Fruit fly (Drosophila melanogaster) whole organism, prepupa: ENCODE data around the gene CG42238.
A peak's percentile ranks its signal among the peaks of the same experiment; 100 is the strongest.

ENCODE experiments used
- Blimp-1 ChIP-seq: fragments of 200-800 bp; sonication (Bioruptor generic); optimal IDR thresholded peaks from 3 replicates; lab custom pipeline; 2017; ENCODE audit warnings: missing biosample characterization, missing genetic modification characterization, mild to moderate bottlenecking, moderate library complexity, missing genetic modification reagents
- CG10631 ChIP-seq: fragments of 200-800 bp; sonication (Bioruptor generic); optimal IDR thresholded peaks from 2 replicates; lab custom pipeline; 2016; ENCODE audit warnings: missing biosample characterization, missing genetic modification characterization
- CG10669 ChIP-seq: fragments of 200-800 bp; sonication (Bioruptor generic); optimal IDR thresholded peaks from 3 replicates; lab custom pipeline; 2018; ENCODE audit warnings: missing biosample characterization, mild to moderate bottlenecking, missing genetic modification characterization, moderate library complexity
- CG11294 ChIP-seq: fragments of 200-800 bp; sonication (Bioruptor generic); IDR thresholded peaks from 2 replicates; pipeline ENCODE4 v1.3.6; 2022; ENCODE audit warnings: missing biosample characterization, missing genetic modification characterization
- CG11902 ChIP-seq: fragments of 200-800 bp; sonication (Bioruptor generic); optimal IDR thresholded peaks from 3 replicates; lab custom pipeline; 2016; ENCODE audit warnings: missing biosample characterization, missing genetic modification characterization
- CG15336 ChIP-seq: fragments of 200-800 bp; sonication (Bioruptor generic); IDR thresholded peaks from 2 replicates; pipeline ENCODE4 v1.3.6; 2022; ENCODE audit warnings: missing biosample characterization, missing genetic modification characterization
- CG1621 ChIP-seq: fragments of 200-800 bp; sonication (Bioruptor generic); optimal IDR thresholded peaks from 3 replicates; lab custom pipeline; 2018; ENCODE audit warnings: missing biosample characterization, mild to moderate bottlenecking, missing genetic modification characterization
- CG16779 ChIP-seq: fragments of 200-800 bp; sonication (Bioruptor generic); optimal IDR thresholded peaks from 3 replicates; lab custom pipeline; 2017; ENCODE audit warnings: missing biosample characterization, mild to moderate bottlenecking, missing genetic modification characterization
- CG3032 ChIP-seq: fragments of 200-800 bp; optimal IDR thresholded peaks from 2 replicates; lab custom pipeline; 2019; ENCODE audit warnings: missing biosample characterization, mild to moderate bottlenecking, missing genetic modification characterization, moderate library complexity
- CG31627 ChIP-seq: fragments of 200-800 bp; sonication (Bioruptor generic); optimal IDR thresholded peaks from 3 replicates; lab custom pipeline; 2016; ENCODE audit warnings: missing biosample characterization, missing genetic modification characterization
- CG32006 ChIP-seq: fragments of 200-800 bp; sonication (Bioruptor generic); optimal IDR thresholded peaks from 3 replicates; lab custom pipeline; 2017; ENCODE audit warnings: missing biosample characterization, mild to moderate bottlenecking, missing genetic modification characterization
- CG34406 ChIP-seq: fragments of 200-800 bp; sonication (Bioruptor generic); optimal IDR thresholded peaks from 3 replicates; lab custom pipeline; 2016; ENCODE audit warnings: missing biosample characterization, missing genetic modification characterization
- CG3919 ChIP-seq: fragments of 200-800 bp; sonication (Bioruptor generic); optimal IDR thresholded peaks from 3 replicates; lab custom pipeline; 2016; ENCODE audit warnings: missing biosample characterization, missing genetic modification characterization
- CG4318 ChIP-seq: fragments of 200-800 bp; sonication (Bioruptor generic); optimal IDR thresholded peaks from 3 replicates; lab custom pipeline; 2017; ENCODE audit warnings: missing biosample characterization, mild to moderate bottlenecking, missing genetic modification characterization
- CG6276 ChIP-seq: fragments of 200-800 bp; sonication (Bioruptor generic); optimal IDR thresholded peaks from 2 replicates; lab custom pipeline; 2017; ENCODE audit warnings: missing biosample characterization, mild to moderate bottlenecking, missing genetic modification characterization
- CG6808 ChIP-seq: fragments of 200-800 bp; sonication (Bioruptor generic); optimal IDR thresholded peaks from 3 replicates; lab custom pipeline; 2017; ENCODE audit warnings: missing biosample characterization, missing genetic modification characterization, mild to moderate bottlenecking, moderate library complexity, missing genetic modification reagents
- CG7368 ChIP-seq: fragments of 200-800 bp; sonication (Bioruptor generic); optimal IDR thresholded peaks from 3 replicates; lab custom pipeline; 2016; ENCODE audit warnings: missing biosample characterization, missing genetic modification characterization
- CG8119 ChIP-seq: fragments of 200-800 bp; sonication (Bioruptor generic); IDR thresholded peaks from 3 replicates; pipeline ENCODE4 v1.3.6; 2022; ENCODE audit warnings: missing biosample characterization, missing genetic modification characterization
- CG8319 ChIP-seq: fragments of 200-800 bp; sonication (Bioruptor generic); optimal IDR thresholded peaks from 3 replicates; lab custom pipeline; 2016; ENCODE audit warnings: missing biosample characterization, missing genetic modification characterization
- CG8632 ChIP-seq: fragments of 200-800 bp; sonication (Bioruptor generic); optimal IDR thresholded peaks from 3 replicates; lab custom pipeline; 2016; ENCODE audit warnings: missing biosample characterization, missing genetic modification characterization
- Eip75B ChIP-seq: fragments of 200-800 bp; sonication (Bioruptor generic); optimal IDR thresholded peaks from 3 replicates; lab custom pipeline; 2016; ENCODE audit warnings: missing biosample characterization, missing genetic modification characterization
- Eip78C ChIP-seq: fragments of 200-800 bp; sonication (Bioruptor generic); peaks from one replicate; lab custom pipeline; 2016; ENCODE audit warnings: missing biosample characterization, missing genetic modification characterization
- Ets21C ChIP-seq: fragments of 200-800 bp; sonication (Bioruptor generic); optimal IDR thresholded peaks from 3 replicates; lab custom pipeline; 2016; ENCODE audit warnings: missing biosample characterization, missing genetic modification characterization
- Ets96B ChIP-seq: fragments of 200-800 bp; optimal IDR thresholded peaks from 2 replicates; lab custom pipeline; 2019; ENCODE audit warnings: missing biosample characterization, mild to moderate bottlenecking, missing genetic modification characterization, moderate library complexity
- Gug ChIP-seq: fragments of 200-800 bp; sonication (Bioruptor generic); IDR thresholded peaks from 2 replicates; pipeline ENCODE4 v1.3.6; 2022; ENCODE audit warnings: missing biosample characterization, missing genetic modification characterization
- Hr38 ChIP-seq: sonication (Bioruptor generic); optimal IDR thresholded peaks from 2 replicates; lab custom pipeline; 2016; ENCODE audit warnings: missing biosample characterization, missing genetic modification characterization
- Hr39 ChIP-seq: fragments of 200-800 bp; sonication (Bioruptor generic); optimal IDR thresholded peaks from 2 replicates; lab custom pipeline; 2016; ENCODE audit warnings: missing biosample characterization, missing genetic modification characterization
- Hr4 ChIP-seq: fragments of 200-800 bp; sonication (Bioruptor generic); optimal IDR thresholded peaks from 3 replicates; lab custom pipeline; 2016; ENCODE audit warnings: missing biosample characterization, missing genetic modification characterization
- Lpt ChIP-seq: fragments of 200-800 bp; sonication (Bioruptor generic); optimal IDR thresholded peaks from 3 replicates; lab custom pipeline; 2016; ENCODE audit warnings: missing biosample characterization, missing genetic modification characterization
- OdsH ChIP-seq: fragments of 200-800 bp; sonication (Bioruptor generic); optimal IDR thresholded peaks from 3 replicates; lab custom pipeline; 2016; ENCODE audit warnings: missing biosample characterization, missing genetic modification characterization
- Smox ChIP-seq: fragments of 200-800 bp; sonication (Bioruptor generic); optimal IDR thresholded peaks from 3 replicates; lab custom pipeline; 2016; ENCODE audit warnings: missing biosample characterization, missing genetic modification characterization
- Sox102F ChIP-seq: fragments of 200-800 bp; sonication (Bioruptor generic); optimal IDR thresholded peaks from 2 replicates; lab custom pipeline; 2016; ENCODE audit warnings: missing biosample characterization, mild to moderate bottlenecking, missing genetic modification characterization
- Sox14 ChIP-seq: fragments of 200-800 bp; sonication (Bioruptor generic); optimal IDR thresholded peaks from 3 replicates; lab custom pipeline; 2016; ENCODE audit warnings: missing biosample characterization, missing genetic modification characterization
- achi ChIP-seq: fragments of 200-800 bp; sonication (Bioruptor generic); optimal IDR thresholded peaks from 3 replicates; lab custom pipeline; 2016; ENCODE audit warnings: missing biosample characterization, missing genetic modification characterization
- cyc ChIP-seq: fragments of 200-800 bp; sonication (Bioruptor generic); optimal IDR thresholded peaks from 3 replicates; lab custom pipeline; 2016; ENCODE audit warnings: missing biosample characterization, missing genetic modification characterization
- dac ChIP-seq: fragments of 200-800 bp; sonication (Bioruptor generic); optimal IDR thresholded peaks from 2 replicates; lab custom pipeline; 2017; ENCODE audit warnings: missing biosample characterization, mild to moderate bottlenecking, missing genetic modification characterization
- dsx ChIP-seq: fragments of 200-800 bp; optimal IDR thresholded peaks from 3 replicates; lab custom pipeline; 2019; ENCODE audit warnings: missing biosample characterization, mild to moderate bottlenecking, missing genetic modification characterization, moderate library complexity; ENCODE audit not compliant: poor library complexity, severe bottlenecking
- eg ChIP-seq: fragments of 200-800 bp; sonication (Bioruptor generic); IDR thresholded peaks from 3 replicates; pipeline ENCODE4 v1.3.6; 2022; ENCODE audit warnings: missing biosample characterization, missing genetic modification characterization
- esn ChIP-seq: fragments of 200-800 bp; sonication (Bioruptor generic); optimal IDR thresholded peaks from 2 replicates; lab custom pipeline; 2016; ENCODE audit warnings: missing biosample characterization, mild to moderate bottlenecking, missing genetic modification characterization, moderate library complexity
- fd59A ChIP-seq: fragments of 200-800 bp; sonication (Bioruptor generic); optimal IDR thresholded peaks from 2 replicates; lab custom pipeline; 2017; ENCODE audit warnings: missing biosample characterization, mild to moderate bottlenecking, missing genetic modification characterization, missing genetic modification reagents
- fd85E ChIP-seq: fragments of 200-800 bp; sonication (Bioruptor generic); optimal IDR thresholded peaks from 3 replicates; lab custom pipeline; 2016; ENCODE audit warnings: missing biosample characterization, missing genetic modification characterization
- lz ChIP-seq: fragments of 200-800 bp; sonication (Bioruptor generic); optimal IDR thresholded peaks from 3 replicates; lab custom pipeline; 2016; ENCODE audit warnings: missing biosample characterization, missing genetic modification characterization
- net ChIP-seq: fragments of 200-800 bp; sonication (Bioruptor generic); optimal IDR thresholded peaks from 3 replicates; lab custom pipeline; 2016; ENCODE audit warnings: missing biosample characterization, missing genetic modification characterization
- salr ChIP-seq, 2 experiments: fragments of 200-800 bp; sonication (Bioruptor generic); optimal IDR thresholded peaks; 3 replicates each; lab custom pipeline; 2016 to 2018; ENCODE audit warnings: missing biosample characterization in 2 of 2, missing genetic modification characterization in 2 of 2, mild to moderate bottlenecking in 1 of 2
- spab ChIP-seq: fragments of 200-800 bp; sonication (Bioruptor generic); optimal IDR thresholded peaks from 2 replicates; lab custom pipeline; 2017; ENCODE audit warnings: missing biosample characterization, mild to moderate bottlenecking, missing genetic modification characterization, missing genetic modification reagents
- ss ChIP-seq, 2 experiments: fragments of 200-800 bp; sonication (Bioruptor generic); optimal IDR thresholded peaks; 2 replicates in 1 of 2; 3 replicates in 1 of 2; lab custom pipeline; 2017 to 2018; ENCODE audit warnings: mild to moderate bottlenecking in 2 of 2, missing biosample characterization in 2 of 2, missing genetic modification characterization in 2 of 2, moderate library complexity in 1 of 2
- svp ChIP-seq: fragments of 200-800 bp; sonication (Bioruptor generic); peaks from one replicate; lab custom pipeline; 2016; ENCODE audit warnings: missing biosample characterization, missing genetic modification characterization
- topi ChIP-seq: fragments of 200-800 bp; sonication (Bioruptor generic); optimal IDR thresholded peaks from 3 replicates; lab custom pipeline; 2016; ENCODE audit warnings: missing biosample characterization, missing genetic modification characterization
- vri ChIP-seq: fragments of 200-800 bp; sonication (Bioruptor generic); optimal IDR thresholded peaks from 3 replicates; lab custom pipeline; 2016; ENCODE audit warnings: missing biosample characterization, mild to moderate bottlenecking, missing genetic modification characterization

The CG42238 gene

DNA sequence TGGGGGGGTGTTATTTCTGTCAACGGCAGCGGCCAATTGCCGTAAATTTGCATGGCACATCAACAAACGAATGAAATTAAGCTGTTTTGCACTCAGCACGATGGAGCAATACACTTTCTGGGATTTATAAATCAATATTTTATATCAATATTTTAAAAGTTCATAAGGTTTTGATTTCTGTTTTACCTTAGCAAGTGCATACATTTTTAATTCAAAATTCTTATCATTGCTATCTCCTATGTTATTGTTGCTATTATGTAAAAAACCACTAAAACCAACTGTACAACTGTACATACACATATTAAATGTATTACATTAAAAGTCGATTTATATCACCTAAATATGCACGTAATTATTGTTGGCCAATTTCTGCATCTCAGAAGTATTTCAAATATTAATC, 111.2 kb downstream of the CG42238 start (continued):
- TF ChIP-seq dsx = no peak
- no peak for TF ChIP-seq Hr38
- TF ChIP-seq CG6808 (GFP tag; lab: Kevin White, UChicago) = no peak
- peak in 1 of 2 experiments; percentile 24 for TF ChIP-seq ss (GFP tag; optimal IDR thresholded peaks at IDR 0.05; lab: Kevin White, UChicago)
- no peak for TF ChIP-seq CG8319 (GFP tag; lab: Kevin White, UChicago)
- TF ChIP-seq CG7368 (GFP tag; lab: Kevin White, UChicago) = no peak
- TF ChIP-seq CG4318 (GFP tag; lab: Kevin White, UChicago) = peak; percentile 43
- TF ChIP-seq Smox (GFP tag; lab: Kevin White, UChicago) = peak; percentile 7
- peak; percentile 11 for TF ChIP-seq CG3919 (GFP tag; lab: Kevin White, UChicago)
- peak; percentile 20 for TF ChIP-seq CG11902 (GFP tag; lab: Kevin White, UChicago)
- peak; percentile 21 for TF ChIP-seq achi (GFP tag; lab: Kevin White, UChicago)

DNA sequence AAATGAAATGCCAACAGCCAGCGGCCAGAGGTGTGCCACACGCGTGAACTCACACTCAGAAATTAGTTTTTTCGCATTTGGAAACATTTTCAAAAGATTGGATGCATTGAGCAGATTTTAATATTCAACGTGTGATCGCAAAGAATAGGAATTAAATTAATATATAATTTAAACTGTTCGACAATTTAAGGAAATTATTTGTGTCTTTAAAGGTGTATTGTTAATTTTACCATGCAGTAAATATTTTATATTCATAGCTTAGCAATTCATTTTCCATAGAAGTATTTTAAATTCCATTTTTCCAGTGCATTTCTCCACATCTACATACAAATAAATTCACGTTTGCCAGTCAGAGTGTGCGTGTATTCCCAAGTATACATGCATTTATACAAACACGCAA, 112.3 kb downstream of the CG42238 start:
- TF ChIP-seq CG10669 (GFP tag; lab: Kevin White, UChicago) (no peak), Gug (GFP tag; lab: Robert Waterston, UW) (no peak), cyc (GFP tag; lab: Kevin White, UChicago) (peak; percentile 36), Eip75B (GFP tag; lab: Kevin White, UChicago) (no peak), spab (GFP tag; lab: Kevin White, UChicago) (no peak), CG15336 (peak; percentile 30), achi (GFP tag; lab: Kevin White, UChicago) (peak; percentile 15), CG7368 (GFP tag; lab: Kevin White, UChicago) (no peak), Eip78C (peak; percentile 75), Hr4 (GFP tag; lab: Kevin White, UChicago) (peak; percentile 24), CG11294 (no peak), CG4318 (GFP tag; lab: Kevin White, UChicago) (no peak), CG1621 (tag; lab: Kevin White, UChicago) (no peak), CG16779 (tag; lab: Kevin White, UChicago) (no peak), CG8632 (GFP tag; lab: Kevin White, UChicago) (no peak), Blimp-1 (no peak), Hr38 (no peak), Lpt (no peak), CG8119 (peak; percentile 41; the same call in 2 of the 3 replicates), CG3919 (GFP tag; lab: Kevin White, UChicago) (peak; percentile 17), Sox102F (GFP tag; lab: Kevin White, UChicago) (peak; percentile 22), vri (GFP tag; lab: Kevin White, UChicago) (no peak), CG31627 (GFP tag; lab: Kevin White, UChicago) (peak; percentile 20), ss (GFP tag; optimal IDR thresholded peaks at IDR 0.05; lab: Kevin White, UChicago) (no peak), fd59A (no peak), CG6276 (GFP tag; lab: Kevin White, UChicago) (no peak), CG10631 (no peak), CG3032 (no peak), svp (GFP tag; lab: Kevin White, UChicago) (peak; percentile 76), OdsH (GFP tag; lab: Kevin White, UChicago) (peak; percentile 30), dac (GFP tag; lab: Kevin White, UChicago) (no peak), esn (peak; percentile 42), CG32006 (peak; percentile 21), lz (GFP tag; lab: Kevin White, UChicago) (peak; percentile 20), topi (GFP tag; lab: Kevin White, UChicago) (peak; percentile 29), Ets96B (tag; lab: Kevin White, UChicago) (peak; percentile 32), Hr39 (GFP tag; lab: Kevin White, UChicago) (peak; percentile 14), Sox14 (no peak), CG11902 (GFP tag; lab: Kevin White, UChicago) (no peak), eg (no peak), Ets21C (GFP tag; lab: Kevin White, UChicago) (no peak), CG8319 (GFP tag; lab: Kevin White, UChicago) (no peak), CG34406 (GFP tag; lab: Kevin White, UChicago) (peak; percentile 4), salr (GFP tag; optimal IDR thresholded peaks at IDR 0.05; lab: Kevin White, UChicago) (no peak), net (GFP tag; lab: Kevin White, UChicago) (no peak), fd85E (GFP tag; lab: Kevin White, UChicago) (no peak)
